Fruit fly (Drosophila melanogaster): ENCODE measurements around the gene amon.

Gene amon

dm6 chr3R:26656140-26656539, 57.8 kb downstream of the amon start, which contains the start of gene Tb:
Gene Tb (plus strand): TSS chr3R:26656440.
- TF ChIP-seq noc (tag; optimal IDR thresholded peaks at IDR 0.05) = no peak

dm6 chr3R:26655416-26655945, 58.5 kb downstream of the amon start:
- no peak for TF ChIP-seq noc (tag; optimal IDR thresholded peaks at IDR 0.05)

DNA sequence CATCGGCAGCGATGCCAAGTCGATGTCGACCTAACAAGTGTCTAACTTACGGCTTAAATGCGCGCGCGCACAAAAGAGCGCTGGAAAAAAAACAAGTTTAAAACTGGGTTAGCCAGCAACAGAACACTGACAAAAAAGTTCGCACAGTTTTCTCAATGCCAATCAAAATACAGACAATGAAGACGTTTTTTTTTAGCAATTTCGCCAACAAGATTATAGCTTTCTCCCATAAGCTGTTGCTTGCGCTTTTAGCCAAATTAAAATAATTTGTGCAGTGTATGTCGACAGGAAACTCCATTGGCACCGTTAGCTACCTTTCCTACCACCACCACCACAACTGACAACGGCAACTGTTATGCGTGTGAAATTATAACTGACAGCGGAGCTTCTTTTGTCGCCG, 59.4 kb downstream of the amon start:
- TF ChIP-seq noc (tag; optimal IDR thresholded peaks at IDR 0.05) = no peak
